Worm (Caenorhabditis elegans) whole organism, L3 larva: ENCODE results near the gene spig-10.

Experiments used
- R02D3.7 ChIP-seq: fragments of 150-350 bp; optimal IDR thresholded peaks from 2 replicates; lab custom pipeline; 2014; ENCODE audit warnings: missing biosample characterization, missing genetic modification characterization
- ama-1 ChIP-seq: fragments of 150-350 bp; optimal IDR thresholded peaks from 2 replicates; lab custom pipeline; 2018
- elt-3 ChIP-seq, 3 experiments: fragments of 150-350 bp in 1 of 3; sonication (generic microtip) in 2 of 3; optimal IDR thresholded peaks; 2 replicates in 2 of 3; 4 replicates in 1 of 3; lab custom pipeline; 2014 to 2017; ENCODE audit warnings: missing biosample characterization in 3 of 3, missing genetic modification characterization in 3 of 3
- lin-39 ChIP-seq: fragments of 150-350 bp; optimal IDR thresholded peaks from 2 replicates; lab custom pipeline; 2018; ENCODE audit warnings: missing biosample characterization, missing genetic modification reagents, missing genetic modification characterization
- mdl-1 ChIP-seq: fragments of 150-350 bp; optimal IDR thresholded peaks from 2 replicates; lab custom pipeline; 2014; ENCODE audit warnings: missing biosample characterization, missing genetic modification characterization
- nhr-237 ChIP-seq: fragments of 150-350 bp; optimal IDR thresholded peaks from 2 replicates; lab custom pipeline; 2014; ENCODE audit warnings: missing biosample characterization, missing genetic modification characterization
- nhr-28 ChIP-seq: fragments of 150-350 bp; optimal IDR thresholded peaks from 2 replicates; lab custom pipeline; 2014; ENCODE audit warnings: missing biosample characterization, missing genetic modification characterization
- nhr-76 ChIP-seq: fragments of 150-350 bp; sonication (generic microtip); optimal IDR thresholded peaks from 5 replicates; lab custom pipeline; 2014; ENCODE audit warnings: missing biosample characterization, missing genetic modification characterization
- pqm-1 ChIP-seq: fragments of 150-350 bp; optimal IDR thresholded peaks from 2 replicates; lab custom pipeline; 2017; ENCODE audit warnings: missing biosample characterization, missing genetic modification characterization, inconsistent platforms
- unc-39 ChIP-seq: sonication (generic microtip); optimal IDR thresholded peaks from 4 replicates; lab custom pipeline; 2017; ENCODE audit warnings: missing biosample characterization, missing genetic modification characterization

DNA sequence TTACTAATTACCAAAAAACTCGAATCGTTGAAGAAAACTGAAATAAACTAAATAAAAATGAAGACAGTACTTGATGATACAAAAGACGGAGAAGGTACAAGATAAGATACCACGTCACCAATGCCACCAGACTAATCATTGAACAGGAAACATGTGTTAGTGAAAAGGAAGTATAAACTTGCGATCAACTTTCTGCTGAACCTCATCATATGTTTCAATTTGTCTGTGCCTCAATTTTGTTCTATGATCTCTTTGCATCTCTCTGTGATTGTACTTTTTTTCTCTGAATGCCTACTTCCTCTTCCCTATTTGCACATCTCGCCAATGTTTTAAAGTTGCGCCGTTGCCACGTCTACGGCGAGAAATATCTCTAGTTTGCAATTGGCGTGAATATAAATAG lies 12.1 kb upstream of the spig-10 start:
- no peak for TF ChIP-seq mdl-1
- no peak for TF ChIP-seq nhr-28 (tag; lab: Kevin White, UChicago)
- no peak for TF ChIP-seq lin-39 (tag; lab: Kevin White, UChicago)
- TF ChIP-seq R02D3.7: no peak
- TF ChIP-seq nhr-76 (tag; lab: Kevin White, UChicago): peak; percentile 82
- TF ChIP-seq ama-1: no peak
- TF ChIP-seq pqm-1 (tag; lab: Kevin White, UChicago): peak; percentile 89
- no peak for TF ChIP-seq unc-39
- TF ChIP-seq nhr-237 (tag; lab: Kevin White, UChicago): no peak
- TF ChIP-seq elt-3 (tag; optimal IDR thresholded peaks at IDR 0.05; lab: Kevin White, UChicago): no peak
